Worm (Caenorhabditis elegans) whole organism, L3 larva: ENCODE results near the gene K09H11.9.

Experiments used
- R02D3.7 ChIP-seq: fragments of 150-350 bp; optimal IDR thresholded peaks from 2 replicates; lab custom pipeline; 2014; ENCODE audit warnings: missing biosample characterization, missing genetic modification characterization
- ZK546.5 ChIP-seq: sonication (generic microtip); optimal IDR thresholded peaks from 2 replicates; lab custom pipeline; 2017; ENCODE audit warnings: missing biosample characterization, missing genetic modification characterization
- aly-2 ChIP-seq: fragments of 150-350 bp; optimal IDR thresholded peaks from 2 replicates; lab custom pipeline; 2014; ENCODE audit warnings: missing biosample characterization, missing genetic modification characterization
- ama-1 ChIP-seq: fragments of 150-350 bp; optimal IDR thresholded peaks from 2 replicates; lab custom pipeline; 2018
- ceh-28 ChIP-seq: fragments of 150-350 bp; optimal IDR thresholded peaks from 2 replicates; lab custom pipeline; 2014; ENCODE audit warnings: missing biosample characterization, missing genetic modification reagents, missing genetic modification characterization
- ceh-82 ChIP-seq: fragments of 150-350 bp; optimal IDR thresholded peaks from 2 replicates; lab custom pipeline; 2014; ENCODE audit warnings: missing biosample characterization, missing genetic modification characterization
- ceh-9 ChIP-seq: sonication (generic microtip); optimal IDR thresholded peaks from 2 replicates; lab custom pipeline; 2018; ENCODE audit warnings: missing biosample characterization, missing genetic modification characterization
- daf-12 ChIP-seq: fragments of 150-350 bp; optimal IDR thresholded peaks from 2 replicates; lab custom pipeline; 2014; ENCODE audit warnings: missing biosample characterization, missing genetic modification reagents, missing genetic modification characterization
- egl-5 ChIP-seq: fragments of 150-350 bp; optimal IDR thresholded peaks from 2 replicates; lab custom pipeline; 2017; ENCODE audit warnings: missing biosample characterization, missing genetic modification reagents, missing genetic modification characterization, inconsistent platforms
- elt-2 ChIP-seq: sonication (generic microtip); optimal IDR thresholded peaks from 2 replicates; lab custom pipeline; 2016; ENCODE audit warnings: missing genetic modification reagents, mild to moderate bottlenecking, missing genetic modification characterization, missing compliant biosample characterization
- elt-3 ChIP-seq, 3 experiments: fragments of 150-350 bp in 1 of 3; sonication (generic microtip) in 2 of 3; optimal IDR thresholded peaks; 2 replicates in 2 of 3; 4 replicates in 1 of 3; lab custom pipeline; 2014 to 2017; ENCODE audit warnings: missing biosample characterization in 3 of 3, missing genetic modification characterization in 3 of 3
- eor-1 ChIP-seq, 2 experiments: fragments of 150-350 bp; optimal IDR thresholded peaks; 2 replicates each; lab custom pipeline; 2014 to 2018; ENCODE audit warnings: missing biosample characterization in 2 of 2, missing genetic modification characterization in 2 of 2
- fos-1 ChIP-seq: fragments of 150-350 bp; optimal IDR thresholded peaks from 2 replicates; lab custom pipeline; 2014; ENCODE audit warnings: missing biosample characterization, missing genetic modification characterization
- hmg-11 ChIP-seq: sonication (generic microtip); optimal IDR thresholded peaks from 2 replicates; lab custom pipeline; 2016; ENCODE audit warnings: missing genetic modification characterization, missing compliant biosample characterization
- jun-1 ChIP-seq: fragments of 150-350 bp; optimal IDR thresholded peaks from 2 replicates; lab custom pipeline; 2014; ENCODE audit warnings: missing biosample characterization, missing genetic modification reagents, missing genetic modification characterization
- lin-39 ChIP-seq: fragments of 150-350 bp; optimal IDR thresholded peaks from 2 replicates; lab custom pipeline; 2018; ENCODE audit warnings: missing biosample characterization, missing genetic modification reagents, missing genetic modification characterization
- lsy-12 ChIP-seq: sonication (generic microtip); optimal IDR thresholded peaks from 2 replicates; lab custom pipeline; 2016; ENCODE audit warnings: mild to moderate bottlenecking, missing genetic modification characterization, missing compliant biosample characterization
- mdl-1 ChIP-seq: fragments of 150-350 bp; optimal IDR thresholded peaks from 2 replicates; lab custom pipeline; 2014; ENCODE audit warnings: missing biosample characterization, missing genetic modification characterization
- mml-1 ChIP-seq: fragments of 150-350 bp; sonication (generic microtip); optimal IDR thresholded peaks from 3 replicates; lab custom pipeline; 2014; ENCODE audit warnings: missing biosample characterization, missing genetic modification characterization
- nfya-1 ChIP-seq: sonication (generic microtip); optimal IDR thresholded peaks from 2 replicates; lab custom pipeline; 2017; ENCODE audit warnings: missing genetic modification characterization, mild to moderate bottlenecking, missing compliant biosample characterization, antibody characterized with exemption, moderate library complexity; ENCODE audit not compliant: insufficient read depth
- nhr-12 ChIP-seq: fragments of 150-350 bp; optimal IDR thresholded peaks from 2 replicates; lab custom pipeline; 2014; ENCODE audit warnings: missing biosample characterization, missing genetic modification characterization
- nhr-23 ChIP-seq: fragments of 150-350 bp; optimal IDR thresholded peaks from 2 replicates; lab custom pipeline; 2014; ENCODE audit warnings: missing biosample characterization, missing genetic modification reagents, missing genetic modification characterization
- nhr-237 ChIP-seq: fragments of 150-350 bp; optimal IDR thresholded peaks from 2 replicates; lab custom pipeline; 2014; ENCODE audit warnings: missing biosample characterization, missing genetic modification characterization
- nhr-43 ChIP-seq: sonication (generic microtip); optimal IDR thresholded peaks from 2 replicates; lab custom pipeline; 2016; ENCODE audit warnings: mild to moderate bottlenecking, missing genetic modification characterization, missing compliant biosample characterization; ENCODE audit not compliant: poor library complexity, severe bottlenecking
- nhr-76 ChIP-seq: fragments of 150-350 bp; sonication (generic microtip); optimal IDR thresholded peaks from 5 replicates; lab custom pipeline; 2014; ENCODE audit warnings: missing biosample characterization, missing genetic modification characterization
- nhr-77 ChIP-seq: fragments of 150-350 bp; optimal IDR thresholded peaks from 2 replicates; lab custom pipeline; 2014; ENCODE audit warnings: missing biosample characterization, missing genetic modification characterization
- pqm-1 ChIP-seq: fragments of 150-350 bp; optimal IDR thresholded peaks from 2 replicates; lab custom pipeline; 2017; ENCODE audit warnings: missing biosample characterization, missing genetic modification characterization, inconsistent platforms
- skn-1 ChIP-seq: fragments of 150-350 bp; optimal IDR thresholded peaks from 2 replicates; lab custom pipeline; 2014; ENCODE audit warnings: missing biosample characterization, missing genetic modification characterization
- snpc-4 ChIP-seq: fragments of 150-350 bp; optimal IDR thresholded peaks from 2 replicates; lab custom pipeline; 2014; ENCODE audit warnings: missing biosample characterization, missing genetic modification characterization
- tbx-2 ChIP-seq: sonication (generic microtip); optimal IDR thresholded peaks from 2 replicates; lab custom pipeline; 2016; ENCODE audit warnings: mild to moderate bottlenecking, missing genetic modification characterization, missing compliant biosample characterization
- unc-39 ChIP-seq: sonication (generic microtip); optimal IDR thresholded peaks from 4 replicates; lab custom pipeline; 2017; ENCODE audit warnings: missing biosample characterization, missing genetic modification characterization
- unc-62 ChIP-seq: fragments of 150-350 bp; sonication (generic microtip); optimal IDR thresholded peaks from 4 replicates; lab custom pipeline; 2014; ENCODE audit warnings: missing biosample characterization, missing genetic modification reagents, missing genetic modification characterization
- zag-1 ChIP-seq: fragments of 150-350 bp; optimal IDR thresholded peaks from 2 replicates; lab custom pipeline; 2014; ENCODE audit warnings: missing biosample characterization, missing genetic modification characterization
- ztf-11 ChIP-seq: fragments of 150-350 bp; optimal IDR thresholded peaks from 2 replicates; lab custom pipeline; 2014; ENCODE audit warnings: missing biosample characterization, missing genetic modification characterization
- ztf-4 ChIP-seq: fragments of 150-350 bp; optimal IDR thresholded peaks from 2 replicates; lab custom pipeline; 2014; ENCODE audit warnings: missing biosample characterization, missing genetic modification characterization

The K09H11.9 gene

ce11 chrV:5724395-5724794, 8.0 kb upstream of the K09H11.9 start:
- TF ChIP-seq skn-1 (tag; lab: Kevin White, UChicago), result no peak
- TF ChIP-seq egl-5 (tag; lab: Kevin White, UChicago), result no peak
- TF ChIP-seq nhr-23 (tag; lab: Kevin White, UChicago), result no peak
- TF ChIP-seq hmg-11, result no peak
- TF ChIP-seq R02D3.7 (tag; lab: Kevin White, UChicago), result no peak
- no peak for TF ChIP-seq nhr-77 (tag; lab: Kevin White, UChicago)
- no peak for TF ChIP-seq ceh-82
- no peak for TF ChIP-seq ZK546.5 (tag; lab: Kevin White, UChicago)
- TF ChIP-seq, all 47 proteins: peak for 0

- TF ChIP-seq mdl-1 (tag; lab: Kevin White, UChicago) (no peak), egl-5 (tag; lab: Kevin White, UChicago) (no peak), nhr-237 (no peak), mml-1 (tag; lab: Kevin White, UChicago) (no peak), pqm-1 (tag; lab: Kevin White, UChicago) (no peak), elt-3 (tag; optimal IDR thresholded peaks at IDR 0.05; lab: Kevin White, UChicago) (no peak), ceh-9 (no peak), daf-12 (tag; lab: Kevin White, UChicago) (no peak), aly-2 (tag; lab: Kevin White, UChicago) (no peak), nfya-1 (tag; lab: Kevin White, UChicago) (no peak), nhr-12 (tag; lab: Kevin White, UChicago) (no peak), jun-1 (no peak), snpc-4 (tag; lab: Kevin White, UChicago) (no peak), fos-1 (tag; lab: Kevin White, UChicago) (no peak), nhr-77 (tag; lab: Kevin White, UChicago) (no peak), zag-1 (tag; lab: Kevin White, UChicago) (no peak), eor-1 (tag; optimal IDR thresholded peaks at IDR 0.05; lab: Kevin White, UChicago) (no peak)
Observed at ce11 chrV:5722093-5722492, 5.7 kb upstream of the K09H11.9 start.

- no peak for TF ChIP-seq ama-1 (lab: Kevin White, UChicago)
- no peak for TF ChIP-seq unc-39 (tag; lab: Kevin White, UChicago)
- TF ChIP-seq nhr-237, result no peak
- no peak for TF ChIP-seq nhr-23 (tag; lab: Kevin White, UChicago)
- TF ChIP-seq elt-3 (tag; optimal IDR thresholded peaks at IDR 0.05; lab: Kevin White, UChicago), result no peak
- TF ChIP-seq tbx-2 (tag; lab: Kevin White, UChicago), result no peak
- no peak for TF ChIP-seq ztf-4
- no peak for TF ChIP-seq lin-39 (tag; lab: Kevin White, UChicago)
- no peak for TF ChIP-seq nhr-43 (tag; lab: Kevin White, UChicago)
- no peak for TF ChIP-seq ceh-82
- no peak for TF ChIP-seq hmg-11
Observed at ce11 chrV:5717237-5717935, 978 bp upstream of the K09H11.9 start, which contains the start of gene rga-3. TSS of gene rga-3 (plus strand) at chrV:5717885.

ce11 chrV:5713510-5713909, 2.9 kb downstream of the K09H11.9 start:
- no peak for TF ChIP-seq lin-39 (tag; lab: Kevin White, UChicago)
- TF ChIP-seq unc-62 (GFP tag; lab: Kevin White, UChicago), result no peak
- no peak for TF ChIP-seq ztf-11 (tag; lab: Kevin White, UChicago)
- no peak for TF ChIP-seq egl-5 (tag; lab: Kevin White, UChicago)
- no peak for TF ChIP-seq R02D3.7 (tag; lab: Kevin White, UChicago)
- no peak for TF ChIP-seq ceh-82
- no peak for TF ChIP-seq nfya-1 (tag; lab: Kevin White, UChicago)
- TF ChIP-seq ztf-4, result no peak
- no peak for TF ChIP-seq elt-2 (tag; lab: Kevin White, UChicago)
- TF ChIP-seq nhr-76 (tag; lab: Kevin White, UChicago), result no peak
- TF ChIP-seq lsy-12 (tag; lab: Kevin White, UChicago), result no peak
- TF ChIP-seq ceh-28 (tag; lab: Kevin White, UChicago), result no peak
- TF ChIP-seq, all 47 proteins: peak for 0
